Worm (Caenorhabditis elegans): ENCODE results near the gene fbxa-171.
"Not testable (repeated sequence)": the region's sequence is repeated elsewhere in the genome, so short reads cannot be mapped to it uniquely, and the experiment has no call there.

fbxa-171 gene

DNA sequence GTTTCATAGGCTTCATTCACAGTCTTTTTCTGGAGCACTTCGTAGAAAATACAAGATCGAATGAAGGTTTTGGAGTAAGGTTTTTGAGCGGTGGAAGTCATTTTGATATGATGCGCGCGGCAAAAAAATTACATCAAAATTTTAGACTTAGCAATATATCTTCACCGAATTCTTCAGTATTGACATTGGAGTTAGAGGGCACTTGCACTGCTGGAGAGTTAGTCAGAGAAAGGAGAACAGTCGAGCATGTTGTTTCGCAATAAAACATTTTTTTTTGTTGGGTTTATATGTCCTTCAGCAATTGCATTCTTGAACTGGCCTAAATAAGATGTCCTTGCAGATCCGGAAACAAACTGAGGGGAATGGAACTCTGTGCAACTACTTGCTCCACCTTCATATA is at the start of gene fbxa-171:
TSS of gene fbxa-171 (minus strand) at position 101 of the 400 bp plus-strand sequence.
- TF ChIP-seq ets-4 (GFP tag; optimal IDR thresholded peaks at IDR 0.05), result no peak
- TF ChIP-seq ceh-100 (GFP tag; IDR thresholded peaks at IDR 0.05), result no peak

ce11 chrV:17614251-17614650 is 48.4 kb upstream of the fbxa-171 start, which contains the start of gene Y6G8.14:
Gene Y6G8.14 (minus strand): TSS chrV:17614351.
- no peak for TF ChIP-seq egrh-3 (GFP tag; IDR thresholded peaks at IDR 0.05)
- no peak for TF ChIP-seq F39B2.1 (GFP tag; IDR thresholded peaks at IDR 0.05)
- TF ChIP-seq repo-1 (tag; optimal IDR thresholded peaks at IDR 0.05), result no peak
- no peak for TF ChIP-seq madf-8 (GFP tag; conservative IDR thresholded peaks at IDR 0.05)
- no peak for TF ChIP-seq nhr-120 (GFP tag; IDR thresholded peaks at IDR 0.05)
- no peak for TF ChIP-seq fkh-3 (tag; optimal IDR thresholded peaks at IDR 0.05)
- no peak for TF ChIP-seq nfya-2 (GFP tag; IDR thresholded peaks at IDR 0.05)
- TF ChIP-seq attf-6 (GFP tag; IDR thresholded peaks at IDR 0.05), result no peak
- TF ChIP-seq F57C9.4 (tag; optimal IDR thresholded peaks at IDR 0.05), result no peak
- TF ChIP-seq snpc-1.3 (tag; optimal IDR thresholded peaks at IDR 0.05; ENCODE audit: insufficient read depth), result no peak
- no peak for TF ChIP-seq C17E4.6 (GFP tag; IDR thresholded peaks at IDR 0.05)
- no peak for TF ChIP-seq K12H6.12 (tag; optimal IDR thresholded peaks at IDR 0.05)
- TF ChIP-seq somi-1 (GFP tag; optimal IDR thresholded peaks at IDR 0.05), result no peak
- no peak for TF ChIP-seq egl-18 (GFP tag; IDR thresholded peaks at IDR 0.05)
- TF ChIP-seq mcd-1 (GFP tag; IDR thresholded peaks at IDR 0.05), result no peak

ce11 chrV:17610503-17610902 is 44.7 kb upstream of the fbxa-171 start, which contains the start of gene Y6G8.15:
Gene Y6G8.15 (minus strand): TSS chrV:17610603.
- TF ChIP-seq dpl-1 (GFP tag; optimal IDR thresholded peaks at IDR 0.05); aptf-2 (GFP tag; conservative IDR thresholded peaks at IDR 0.05); die-1 (tag; optimal IDR thresholded peaks at IDR 0.05): not testable (repeated sequence)

- TF ChIP-seq cebp-1 (GFP tag; IDR thresholded peaks at IDR 0.05) (no peak), cebp-1 (tag; optimal IDR thresholded peaks at IDR 0.05) (no peak), B0336.3 (GFP tag; IDR thresholded peaks at IDR 0.05) (no peak), snpc-4 (GFP tag; optimal IDR thresholded peaks at IDR 0.05) (no peak), snpc-4 (tag; optimal IDR thresholded peaks at IDR 0.05) (no peak), zim-3 (tag; optimal IDR thresholded peaks at IDR 0.05) (no peak), lin-54 (GFP tag; optimal IDR thresholded peaks at IDR 0.05) (no peak), tlf-1 (GFP tag; optimal IDR thresholded peaks at IDR 0.05) (no peak), madf-3 (GFP tag; IDR thresholded peaks at IDR 0.05) (no peak), B0019.2 (GFP tag; conservative IDR thresholded peaks at IDR 0.05) (no peak), ceh-79 (tag; optimal IDR thresholded peaks at IDR 0.05) (no peak)
Measured at ce11 chrV:17607797-17608196, 42.0 kb upstream of the fbxa-171 start, which contains the start of gene srz-91. Gene srz-91 (plus strand): TSS chrV:17608097.

ce11 chrV:17606050-17606449 is 40.2 kb upstream of the fbxa-171 start, which contains the start of gene Y6G8.16:
Gene Y6G8.16 (plus strand): TSS chrV:17606350.
- 0 out of 2 replicates have a peak, but pooled peaks have one; percentile 39 for TF ChIP-seq F37B4.10 (GFP tag; IDR thresholded peaks at IDR 0.05)

DNA sequence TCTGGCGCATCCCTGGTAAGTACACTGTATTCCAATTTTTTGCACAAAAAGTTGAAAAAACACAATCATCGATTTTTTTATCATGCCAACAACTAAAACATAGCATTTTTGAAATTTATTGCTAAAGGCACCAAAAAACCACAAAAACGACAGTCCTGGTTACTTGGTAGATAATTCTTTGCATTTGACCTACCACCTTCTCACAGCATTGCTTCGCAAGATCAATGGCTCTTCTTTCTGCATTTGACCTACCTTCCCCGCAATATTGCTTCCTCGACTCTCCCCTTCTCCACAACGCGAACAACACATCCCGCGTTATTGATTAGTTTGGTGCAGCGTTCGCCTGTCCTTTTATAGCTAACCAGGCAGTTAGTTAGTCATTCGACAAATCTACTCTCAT is 35.7 kb upstream of the fbxa-171 start, which contains the start of gene ztf-25:
TSS of gene ztf-25 (plus strand) at position 301 of the 400 bp plus-strand sequence.
- no peak for TF ChIP-seq egl-44 (GFP tag; IDR thresholded peaks at IDR 0.05)
- TF ChIP-seq ccch-3 (GFP tag; optimal IDR thresholded peaks at IDR 0.05), result no peak
- 0 out of 2 replicates have a peak, but pooled peaks have one; percentile 25 for TF ChIP-seq madf-6 (GFP tag; IDR thresholded peaks at IDR 0.05)
